Fruit fly (Drosophila melanogaster) whole organism, embryonic: ENCODE data around the gene CG4301.

Experiments used
- Adf1 ChIP-seq: fragments of 200-800 bp; sonication (Bioruptor generic); IDR thresholded peaks from 2 replicates; pipeline ENCODE4 v1.3.6; 2022; ENCODE audit warnings: missing biosample characterization, missing genetic modification characterization
- B-H2 ChIP-seq: fragments of 200-800 bp; sonication (Bioruptor generic); optimal IDR thresholded peaks from 2 replicates; lab custom pipeline; 2018; ENCODE audit warnings: missing biosample characterization, mild to moderate bottlenecking, missing genetic modification characterization
- Bteb2 ChIP-seq: fragments of 200-800 bp; sonication (Bioruptor generic); optimal IDR thresholded peaks from 2 replicates; lab custom pipeline; 2016; ENCODE audit warnings: missing biosample characterization, missing genetic modification characterization
- CG11247 ChIP-seq: fragments of 200-800 bp; sonication (Bioruptor generic); IDR thresholded peaks from 2 replicates; pipeline ENCODE4 v1.3.6; 2022; ENCODE audit warnings: missing biosample characterization, missing genetic modification characterization
- CG16815 ChIP-seq: fragments of 200-800 bp; sonication (Bioruptor generic); optimal IDR thresholded peaks from 3 replicates; lab custom pipeline; 2017; ENCODE audit warnings: missing biosample characterization, mild to moderate bottlenecking, missing genetic modification characterization
- CG17568 ChIP-seq: fragments of 200-800 bp; sonication (Bioruptor generic); optimal IDR thresholded peaks from 2 replicates; lab custom pipeline; 2018; ENCODE audit warnings: missing biosample characterization, mild to moderate bottlenecking, missing genetic modification characterization, moderate library complexity
- CG2199 ChIP-seq: fragments of 200-800 bp; sonication (Bioruptor generic); IDR thresholded peaks from 3 replicates; pipeline ENCODE4 v1.3.6; 2022; ENCODE audit warnings: missing biosample characterization, missing genetic modification characterization
- CG3065 ChIP-seq: fragments of 200-800 bp; sonication (Bioruptor generic); optimal IDR thresholded peaks from 2 replicates; lab custom pipeline; 2016; ENCODE audit warnings: missing biosample characterization, missing genetic modification characterization
- CG4360 ChIP-seq: fragments of 200-800 bp; sonication (Bioruptor generic); IDR thresholded peaks from 2 replicates; pipeline ENCODE4 v1.3.6; 2022; ENCODE audit warnings: missing biosample characterization, missing genetic modification characterization
- CG4424 ChIP-seq: fragments of 200-800 bp; sonication (Bioruptor generic); optimal IDR thresholded peaks from 3 replicates; lab custom pipeline; 2016; ENCODE audit warnings: missing biosample characterization, missing genetic modification characterization
- CG6654 ChIP-seq: fragments of 200-800 bp; sonication (Bioruptor generic); optimal IDR thresholded peaks from 2 replicates; lab custom pipeline; 2017; ENCODE audit warnings: missing biosample characterization, mild to moderate bottlenecking, missing genetic modification characterization
- CG8089 ChIP-seq: fragments of 200-800 bp; sonication (Bioruptor generic); optimal IDR thresholded peaks from 3 replicates; lab custom pipeline; 2016; ENCODE audit warnings: missing biosample characterization, missing genetic modification characterization
- CG9437 ChIP-seq: fragments of 200-800 bp; sonication (Bioruptor generic); optimal IDR thresholded peaks from 2 replicates; lab custom pipeline; 2018; ENCODE audit warnings: missing biosample characterization, mild to moderate bottlenecking, missing genetic modification characterization
- CG9609 ChIP-seq: fragments of 200-800 bp; sonication (Bioruptor generic); optimal IDR thresholded peaks from 3 replicates; lab custom pipeline; 2016; ENCODE audit warnings: missing biosample characterization, missing genetic modification characterization
- CHES-1-like ChIP-seq: fragments of 200-800 bp; sonication (Bioruptor generic); optimal IDR thresholded peaks from 2 replicates; lab custom pipeline; 2016; ENCODE audit warnings: missing biosample characterization, missing genetic modification characterization
- Dad ChIP-seq: fragments of 200-800 bp; sonication (Bioruptor generic); optimal IDR thresholded peaks from 3 replicates; lab custom pipeline; 2016; ENCODE audit warnings: missing biosample characterization, missing genetic modification characterization
- Dek ChIP-seq: fragments of 200-800 bp; sonication (Bioruptor generic); optimal IDR thresholded peaks from 3 replicates; lab custom pipeline; 2019; ENCODE audit warnings: missing biosample characterization, mild to moderate bottlenecking, missing genetic modification characterization, moderate library complexity
- Dfd ChIP-seq, 2 experiments: fragments of >200 bp; optimal IDR thresholded peaks; 2 replicates each; lab custom pipeline; 2017; ENCODE audit warnings: missing biosample characterization in 2 of 2, missing genetic modification characterization in 2 of 2
- Dip3 ChIP-seq: fragments of 200-800 bp; sonication (Bioruptor generic); optimal IDR thresholded peaks from 3 replicates; lab custom pipeline; 2016; ENCODE audit warnings: missing biosample characterization, missing genetic modification characterization
- Drgx ChIP-seq: fragments of 200-800 bp; sonication (Bioruptor generic); IDR thresholded peaks from 2 replicates; pipeline ENCODE4 v1.3.6; 2022; ENCODE audit warnings: missing biosample characterization, missing genetic modification characterization
- HLH3B ChIP-seq: fragments of 200-800 bp; sonication (Bioruptor generic); IDR thresholded peaks from 2 replicates; pipeline ENCODE4 v1.3.6; 2022; ENCODE audit warnings: missing biosample characterization, missing genetic modification characterization
- Hmx ChIP-seq: fragments of 200-800 bp; sonication (Bioruptor generic); optimal IDR thresholded peaks from 2 replicates; lab custom pipeline; 2016; ENCODE audit warnings: missing biosample characterization, missing genetic modification characterization
- Max ChIP-seq: fragments of 200-800 bp; sonication (Bioruptor generic); optimal IDR thresholded peaks from 2 replicates; lab custom pipeline; 2016; ENCODE audit warnings: missing biosample characterization, mild to moderate bottlenecking, missing genetic modification characterization
- Rfx ChIP-seq: fragments of 200-800 bp; sonication (Bioruptor generic); IDR thresholded peaks from 2 replicates; pipeline ENCODE4 v1.3.6; 2022; ENCODE audit warnings: missing biosample characterization, missing genetic modification characterization
- Ssrp ChIP-seq: fragments of 200-800 bp; sonication (Bioruptor generic); optimal IDR thresholded peaks from 2 replicates; lab custom pipeline; 2018; ENCODE audit warnings: missing biosample characterization, mild to moderate bottlenecking, missing genetic modification characterization, moderate library complexity
- Trl ChIP-seq, 3 experiments: fragments of >200 bp in 2 of 3; fragments of 200-800 bp in 1 of 3; sonication (Bioruptor generic) in 1 of 3; optimal IDR thresholded peaks; 2 replicates in 1 of 3; 3 replicates in 2 of 3; lab custom pipeline; 2016 to 2017; ENCODE audit warnings: missing biosample characterization in 1 of 3, missing genetic modification characterization in 1 of 3
- abd-A ChIP-seq: fragments of 200-800 bp; sonication (Bioruptor generic); optimal IDR thresholded peaks from 3 replicates; lab custom pipeline; 2019; ENCODE audit warnings: missing biosample characterization, mild to moderate bottlenecking, missing genetic modification characterization, moderate library complexity
- cato ChIP-seq: fragments of 200-800 bp; sonication (Bioruptor generic); optimal IDR thresholded peaks from 2 replicates; lab custom pipeline; 2016; ENCODE audit warnings: missing biosample characterization, missing genetic modification characterization, borderline replicate concordance
- cg ChIP-seq: fragments of 200-800 bp; sonication (Bioruptor generic); optimal IDR thresholded peaks from 3 replicates; lab custom pipeline; 2019; ENCODE audit warnings: missing biosample characterization, mild to moderate bottlenecking, missing genetic modification characterization, moderate library complexity
- chif ChIP-seq, 2 experiments: fragments of 200-800 bp; sonication (Bioruptor generic); optimal IDR thresholded peaks; 3 replicates each; lab custom pipeline; 2016; ENCODE audit warnings: missing biosample characterization in 2 of 2, missing genetic modification characterization in 2 of 2
- chn ChIP-seq: fragments of 200-800 bp; sonication (Bioruptor generic); optimal IDR thresholded peaks from 2 replicates; lab custom pipeline; 2016; ENCODE audit warnings: missing biosample characterization, missing genetic modification characterization
- ci ChIP-seq: fragments of 200-800 bp; sonication (Bioruptor generic); IDR thresholded peaks from 3 replicates; pipeline ENCODE4 v1.3.6; 2022; ENCODE audit warnings: missing biosample characterization, missing genetic modification characterization
- emc ChIP-seq: fragments of 200-800 bp; sonication (Bioruptor generic); optimal IDR thresholded peaks from 2 replicates; lab custom pipeline; 2016; ENCODE audit warnings: missing biosample characterization, missing genetic modification characterization
- ems ChIP-seq: fragments of 200-800 bp; sonication (Bioruptor generic); optimal IDR thresholded peaks from 3 replicates; lab custom pipeline; 2016; ENCODE audit warnings: missing biosample characterization, missing genetic modification characterization
- ewg ChIP-seq: fragments of 200-800 bp; sonication (Bioruptor generic); optimal IDR thresholded peaks from 3 replicates; lab custom pipeline; 2017; ENCODE audit warnings: mild to moderate bottlenecking, missing biosample characterization, missing genetic modification reagents, missing genetic modification characterization
- fd3F ChIP-seq: fragments of 200-800 bp; sonication (Bioruptor generic); optimal IDR thresholded peaks from 2 replicates; lab custom pipeline; 2018; ENCODE audit warnings: missing biosample characterization, mild to moderate bottlenecking, missing genetic modification characterization, moderate library complexity
- hbn ChIP-seq: fragments of 200-800 bp; sonication (Bioruptor generic); IDR thresholded peaks from 2 replicates; pipeline ENCODE4 v1.3.6; 2022; ENCODE audit warnings: missing biosample characterization, missing genetic modification characterization; ENCODE audit not compliant: partially characterized antibody
- ind ChIP-seq: fragments of 200-800 bp; sonication (Bioruptor generic); optimal IDR thresholded peaks from 3 replicates; lab custom pipeline; 2016; ENCODE audit warnings: missing biosample characterization, missing genetic modification characterization
- insv ChIP-seq, 2 experiments: fragments of 200-800 bp; sonication (Bioruptor generic); optimal IDR thresholded peaks; 3 replicates each; lab custom pipeline; 2016 to 2018; ENCODE audit warnings: missing biosample characterization in 2 of 2, missing genetic modification characterization in 2 of 2
- odd ChIP-seq: fragments of 200-800 bp; sonication (Bioruptor generic); optimal IDR thresholded peaks from 2 replicates; lab custom pipeline; 2017; ENCODE audit warnings: missing biosample characterization, mild to moderate bottlenecking, missing genetic modification characterization
- onecut ChIP-seq: fragments of 200-800 bp; sonication (Bioruptor generic); IDR thresholded peaks from 2 replicates; pipeline ENCODE4 v1.3.6; 2022; ENCODE audit warnings: missing biosample characterization, missing genetic modification characterization
- pho ChIP-seq: fragments of 200-800 bp; sonication (Bioruptor generic); optimal IDR thresholded peaks from 2 replicates; lab custom pipeline; 2016; ENCODE audit warnings: missing biosample characterization, missing genetic modification characterization
- psq ChIP-seq: fragments of 200-800 bp; sonication (Bioruptor generic); optimal IDR thresholded peaks from 2 replicates; lab custom pipeline; 2017; ENCODE audit warnings: missing biosample characterization, missing genetic modification characterization
- pum ChIP-seq: fragments of 200-800 bp; sonication (Bioruptor generic); optimal IDR thresholded peaks from 2 replicates; lab custom pipeline; 2016; ENCODE audit warnings: missing biosample characterization, missing genetic modification characterization
- salm ChIP-seq: fragments of 200-800 bp; sonication (Bioruptor generic); optimal IDR thresholded peaks from 2 replicates; lab custom pipeline; 2018; ENCODE audit warnings: missing biosample characterization, mild to moderate bottlenecking, missing genetic modification characterization
- sc ChIP-seq, 3 experiments: fragments of >200 bp in 2 of 3; fragments of 200-800 bp in 1 of 3; sonication (Bioruptor generic) in 1 of 3; optimal IDR thresholded peaks; 2 replicates in 2 of 3; 3 replicates in 1 of 3; lab custom pipeline; 2017; ENCODE audit warnings: mild to moderate bottlenecking in 1 of 3, missing biosample characterization in 1 of 3, missing genetic modification characterization in 1 of 3, missing genetic modification reagents in 1 of 3
- ttk ChIP-seq: fragments of 200-800 bp; sonication (Bioruptor generic); IDR thresholded peaks from 2 replicates; pipeline ENCODE4 v2.1.2; 2022; ENCODE audit warnings: missing biosample characterization, missing genetic modification characterization
- usp ChIP-seq: fragments of >200 bp; optimal IDR thresholded peaks from 2 replicates; lab custom pipeline; 2017; ENCODE audit warnings: missing biosample characterization, missing genetic modification characterization

The CG4301 gene

DNA sequence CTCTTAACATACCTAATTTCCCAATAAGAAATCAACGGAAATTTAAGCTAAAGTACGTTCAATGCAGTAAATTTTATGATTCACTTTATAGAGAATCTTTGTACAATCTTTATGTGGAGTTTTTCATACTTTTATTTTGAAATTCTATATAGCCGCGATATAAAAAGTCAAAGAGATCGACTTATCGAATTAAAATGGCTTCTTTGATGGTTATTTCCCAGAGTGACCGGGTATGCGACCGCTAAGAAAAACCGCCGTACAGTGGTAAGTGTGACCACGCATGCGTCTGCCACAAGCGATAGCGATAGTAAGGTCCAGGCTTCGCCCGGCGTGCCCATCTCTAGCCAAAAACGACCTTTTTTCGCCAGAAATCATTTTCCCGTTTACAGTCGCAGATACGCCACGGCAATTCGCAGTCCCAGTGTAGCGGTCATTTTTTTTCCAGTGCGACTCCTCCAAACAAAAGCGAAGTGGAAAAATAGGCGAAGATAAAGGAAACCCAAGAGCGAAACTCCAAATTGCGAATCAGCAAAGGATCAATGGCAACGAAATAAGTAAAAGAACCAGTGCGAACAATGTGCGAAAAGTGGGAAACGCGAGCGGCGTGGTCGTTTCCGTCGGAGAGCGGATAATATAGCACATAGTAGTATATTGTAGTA is 17.3 kb downstream of the CG4301 start, which contains the start of gene hang (continued):
- TF ChIP-seq CG4424 (GFP tag; lab: Kevin White, UChicago): peak; percentile 1
- no peak for TF ChIP-seq Dip3 (GFP tag; lab: Kevin White, UChicago)
- peak; percentile 67 for TF ChIP-seq hbn
- TF ChIP-seq, all 482 proteins: peak for 230

DNA sequence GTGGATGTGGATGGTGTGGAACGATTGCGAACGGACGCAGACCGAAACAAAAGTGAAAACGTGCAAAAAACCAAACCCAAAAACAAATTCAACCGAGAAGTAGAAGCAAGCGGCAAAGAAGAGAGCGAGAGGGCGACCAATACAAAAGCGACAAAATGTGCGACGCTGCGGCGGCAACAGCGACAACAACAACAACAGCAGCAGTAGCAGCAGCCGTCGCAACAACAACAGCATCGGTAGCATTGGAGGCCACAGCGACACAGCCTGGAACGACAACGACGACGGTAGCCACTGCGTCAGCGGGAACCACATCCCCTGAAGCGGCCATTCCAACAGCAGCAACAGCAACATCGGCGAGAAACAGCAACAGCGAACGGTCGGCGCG is 17.8 kb downstream of the CG4301 start:
- TF ChIP-seq CG6654 (GFP tag; lab: Kevin White, UChicago) (no peak), ind (GFP tag; lab: Kevin White, UChicago) (no peak), CG16815 (GFP tag; lab: Kevin White, UChicago) (no peak), CG9437 (GFP tag; lab: Kevin White, UChicago) (no peak), salm (no peak), CG17568 (GFP tag; lab: Kevin White, UChicago) (no peak), abd-A (no peak), chn (GFP tag; lab: Kevin White, UChicago) (no peak), Max (GFP tag; lab: Kevin White, UChicago) (no peak), Drgx (GFP tag; lab: Robert Waterston, UW) (peak; percentile 54; the same call in 1 of the 2 replicates), Rfx (0 out of 2 replicates have a peak, but pooled peaks have one; percentile 6), HLH3B (no peak), CG11247 (no peak), ci (GFP tag; lab: Robert Waterston, UW) (peak; percentile 51; the same call in 1 of the 3 replicates), Hmx (GFP tag; lab: Kevin White, UChicago) (no peak), usp (GFP tag; lab: Kevin White, UChicago) (no peak), Adf1 (GFP tag; lab: Robert Waterston, UW) (peak; percentile 23; the same call in 1 of the 2 replicates), pho (GFP tag; lab: Kevin White, UChicago) (no peak), pum (GFP tag; lab: Kevin White, UChicago) (no peak), fd3F (GFP tag; lab: Kevin White, UChicago) (no peak), Trl (optimal IDR thresholded peaks at IDR 0.05; lab: Kevin White, UChicago) (peak in 1 of 2 experiments; percentile 31), Trl (GFP tag; optimal IDR thresholded peaks at IDR 0.05; lab: Kevin White, UChicago) (no peak), odd (GFP tag; lab: Kevin White, UChicago) (peak; percentile 8), CHES-1-like (GFP tag; lab: Kevin White, UChicago) (no peak), CG3065 (GFP tag; lab: Kevin White, UChicago) (no peak), cg (GFP tag; lab: Kevin White, UChicago) (peak; percentile 16), CG4360 (peak; percentile 87)
- TF ChIP-seq, all 482 proteins: peak for 8

DNA sequence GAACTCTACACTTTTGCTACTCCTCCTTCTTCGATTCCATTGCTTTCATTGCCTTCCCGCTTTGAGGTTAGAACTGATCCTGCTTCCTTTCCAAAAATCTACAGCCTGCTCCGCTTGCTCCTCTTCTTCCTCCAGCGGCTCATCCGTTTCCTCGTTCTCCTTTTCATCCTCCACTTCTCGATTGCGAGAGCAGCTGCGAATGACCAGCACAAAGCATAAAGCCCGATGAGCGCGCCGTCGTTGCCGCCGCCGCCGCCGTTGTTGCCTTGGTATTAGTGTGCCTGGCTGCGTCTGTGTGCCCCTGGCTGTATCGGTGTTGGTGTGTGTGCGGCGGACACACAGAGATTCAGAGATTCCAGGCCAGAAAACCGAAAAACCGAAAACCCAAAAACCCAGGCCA is 19.0 kb downstream of the CG4301 start:
- no peak for TF ChIP-seq sc (optimal IDR thresholded peaks at IDR 0.05; lab: Kevin White, UChicago)
- no peak for TF ChIP-seq sc (GFP tag; optimal IDR thresholded peaks at IDR 0.05; lab: Kevin White, UChicago)
- no peak for TF ChIP-seq CG9609 (GFP tag; lab: Kevin White, UChicago)
- peak; percentile 72 for TF ChIP-seq psq
- no peak for TF ChIP-seq CG16815 (GFP tag; lab: Kevin White, UChicago)
- no peak for TF ChIP-seq B-H2
- no peak for TF ChIP-seq CG2199 (GFP tag; lab: Robert Waterston, UW)
- peak; percentile 4 to 14 for TF ChIP-seq Trl (optimal IDR thresholded peaks at IDR 0.05; lab: Kevin White, UChicago)
- TF ChIP-seq Trl (GFP tag; optimal IDR thresholded peaks at IDR 0.05; lab: Kevin White, UChicago): no peak
- TF ChIP-seq insv (GFP tag; optimal IDR thresholded peaks at IDR 0.05; lab: Kevin White, UChicago): no peak
- no peak for TF ChIP-seq Dfd (GFP tag; optimal IDR thresholded peaks at IDR 0.05; lab: Kevin White, UChicago)
- no peak for TF ChIP-seq onecut
- no peak for TF ChIP-seq cato (GFP tag; lab: Kevin White, UChicago)
- peak; percentile 71 for TF ChIP-seq cg (GFP tag; lab: Kevin White, UChicago)
- no peak for TF ChIP-seq Ssrp (tag; lab: Kevin White, UChicago)
- TF ChIP-seq chif (GFP tag; optimal IDR thresholded peaks at IDR 0.05; lab: Kevin White, UChicago): no peak
- no peak for TF ChIP-seq ttk
- TF ChIP-seq ewg (GFP tag; lab: Kevin White, UChicago): no peak
- no peak for TF ChIP-seq Bteb2 (GFP tag; lab: Kevin White, UChicago)
- TF ChIP-seq Dek (tag; lab: Kevin White, UChicago): no peak
- no peak for TF ChIP-seq ems (GFP tag; lab: Kevin White, UChicago)
- no peak for TF ChIP-seq emc (GFP tag; lab: Kevin White, UChicago)
- TF ChIP-seq CG8089 (GFP tag; lab: Kevin White, UChicago): no peak
- no peak for TF ChIP-seq Dad (GFP tag; lab: Kevin White, UChicago)
